Fruit fly (Drosophila melanogaster) whole organism, prepupa: ENCODE results near the gene CG32806.

Experiments
- CG34406 ChIP-seq: fragments of 200-800 bp; sonication (Bioruptor generic); optimal IDR thresholded peaks from 3 replicates; lab custom pipeline; 2016; ENCODE audit warnings: missing biosample characterization, missing genetic modification characterization
- CG6792 ChIP-seq: fragments of 200-800 bp; sonication (Bioruptor generic); optimal IDR thresholded peaks from 3 replicates; lab custom pipeline; 2016; ENCODE audit warnings: missing biosample characterization, missing genetic modification characterization
- CG6854 ChIP-seq: fragments of 200-800 bp; sonication (Bioruptor generic); optimal IDR thresholded peaks from 2 replicates; lab custom pipeline; 2017; ENCODE audit warnings: missing biosample characterization, mild to moderate bottlenecking, missing genetic modification characterization
- CG8319 ChIP-seq: fragments of 200-800 bp; sonication (Bioruptor generic); optimal IDR thresholded peaks from 3 replicates; lab custom pipeline; 2016; ENCODE audit warnings: missing biosample characterization, missing genetic modification characterization
- CG9139 ChIP-seq: fragments of 200-800 bp; sonication (Bioruptor generic); optimal IDR thresholded peaks from 3 replicates; lab custom pipeline; 2017; ENCODE audit warnings: missing biosample characterization, mild to moderate bottlenecking, missing genetic modification characterization
- Eip78C ChIP-seq: fragments of 200-800 bp; sonication (Bioruptor generic); peaks from one replicate; lab custom pipeline; 2016; ENCODE audit warnings: missing biosample characterization, missing genetic modification characterization
- Ets21C ChIP-seq: fragments of 200-800 bp; sonication (Bioruptor generic); optimal IDR thresholded peaks from 3 replicates; lab custom pipeline; 2016; ENCODE audit warnings: missing biosample characterization, missing genetic modification characterization
- Hr39 ChIP-seq: fragments of 200-800 bp; sonication (Bioruptor generic); optimal IDR thresholded peaks from 2 replicates; lab custom pipeline; 2016; ENCODE audit warnings: missing biosample characterization, missing genetic modification characterization
- OdsH ChIP-seq: fragments of 200-800 bp; sonication (Bioruptor generic); optimal IDR thresholded peaks from 3 replicates; lab custom pipeline; 2016; ENCODE audit warnings: missing biosample characterization, missing genetic modification characterization
- Smox ChIP-seq: fragments of 200-800 bp; sonication (Bioruptor generic); optimal IDR thresholded peaks from 3 replicates; lab custom pipeline; 2016; ENCODE audit warnings: missing biosample characterization, missing genetic modification characterization
- Sox15 ChIP-seq: fragments of 200-800 bp; sonication (Bioruptor generic); optimal IDR thresholded peaks from 3 replicates; lab custom pipeline; 2016; ENCODE audit warnings: missing biosample characterization, missing genetic modification characterization
- fd59A ChIP-seq: fragments of 200-800 bp; sonication (Bioruptor generic); optimal IDR thresholded peaks from 2 replicates; lab custom pipeline; 2017; ENCODE audit warnings: missing biosample characterization, mild to moderate bottlenecking, missing genetic modification characterization, missing genetic modification reagents
- pdm3 ChIP-seq: fragments of 200-800 bp; sonication (Bioruptor generic); optimal IDR thresholded peaks from 3 replicates; lab custom pipeline; 2016; ENCODE audit warnings: missing biosample characterization, missing genetic modification characterization

DNA sequence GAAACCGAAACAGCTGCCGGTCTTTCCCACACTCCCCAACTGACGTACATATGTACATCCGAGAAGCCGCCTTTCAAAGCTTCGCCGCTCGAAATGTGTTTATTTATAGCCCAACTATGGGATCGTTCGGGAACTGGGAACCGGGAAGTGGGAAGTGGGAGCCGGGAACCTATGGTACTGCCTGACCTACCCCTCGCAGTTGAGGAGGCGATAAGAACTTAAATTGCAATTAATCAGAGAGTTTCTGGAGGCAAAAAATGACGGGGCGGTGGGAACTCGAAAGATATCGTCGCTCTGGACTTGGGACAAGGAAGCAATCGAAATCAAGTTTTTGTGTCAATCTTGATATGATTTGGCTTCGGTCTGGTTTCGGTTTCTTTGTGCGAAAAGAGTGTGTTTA lies 43.3 kb downstream of the CG32806 start:
- no peak for TF ChIP-seq CG34406
- no peak for TF ChIP-seq OdsH (GFP tag; lab: Kevin White, UChicago)
- no peak for TF ChIP-seq Smox (GFP tag; lab: Kevin White, UChicago)
- no peak for TF ChIP-seq Ets21C (GFP tag; lab: Kevin White, UChicago)
- TF ChIP-seq Eip78C (GFP tag; lab: Kevin White, UChicago), result peak; percentile 55
- TF ChIP-seq Hr39, result no peak
- no peak for TF ChIP-seq CG6854 (GFP tag; lab: Kevin White, UChicago)
- TF ChIP-seq CG6792, result no peak
- TF ChIP-seq Sox15 (GFP tag; lab: Kevin White, UChicago), result no peak
- no peak for TF ChIP-seq fd59A (GFP tag; lab: Kevin White, UChicago)
- TF ChIP-seq CG9139 (GFP tag; lab: Kevin White, UChicago), result no peak
- TF ChIP-seq CG8319 (GFP tag; lab: Kevin White, UChicago), result no peak
- no peak for TF ChIP-seq pdm3 (GFP tag; lab: Kevin White, UChicago)
